Fruit fly (Drosophila melanogaster) whole organism, prepupa: ENCODE data around the gene Acbp3.
A peak's percentile ranks its signal among the peaks of the same experiment; 100 is the strongest.

Source experiments
- CG10631 ChIP-seq: fragments of 200-800 bp; sonication (Bioruptor generic); optimal IDR thresholded peaks from 2 replicates; lab custom pipeline; 2016; ENCODE audit warnings: missing biosample characterization, missing genetic modification characterization
- CG10669 ChIP-seq: fragments of 200-800 bp; sonication (Bioruptor generic); optimal IDR thresholded peaks from 3 replicates; lab custom pipeline; 2018; ENCODE audit warnings: missing biosample characterization, mild to moderate bottlenecking, missing genetic modification characterization, moderate library complexity
- CG11294 ChIP-seq: fragments of 200-800 bp; sonication (Bioruptor generic); IDR thresholded peaks from 2 replicates; pipeline ENCODE4 v1.3.6; 2022; ENCODE audit warnings: missing biosample characterization, missing genetic modification characterization
- CG11762 ChIP-seq: fragments of 200-800 bp; sonication (Bioruptor generic); optimal IDR thresholded peaks from 3 replicates; lab custom pipeline; 2016; ENCODE audit warnings: missing biosample characterization, missing genetic modification characterization; ENCODE audit not compliant: insufficient read depth
- CG11902 ChIP-seq: fragments of 200-800 bp; sonication (Bioruptor generic); optimal IDR thresholded peaks from 3 replicates; lab custom pipeline; 2016; ENCODE audit warnings: missing biosample characterization, missing genetic modification characterization
- CG15336 ChIP-seq: fragments of 200-800 bp; sonication (Bioruptor generic); IDR thresholded peaks from 2 replicates; pipeline ENCODE4 v1.3.6; 2022; ENCODE audit warnings: missing biosample characterization, missing genetic modification characterization
- CG1621 ChIP-seq: fragments of 200-800 bp; sonication (Bioruptor generic); optimal IDR thresholded peaks from 3 replicates; lab custom pipeline; 2018; ENCODE audit warnings: missing biosample characterization, mild to moderate bottlenecking, missing genetic modification characterization
- CG3032 ChIP-seq: fragments of 200-800 bp; optimal IDR thresholded peaks from 2 replicates; lab custom pipeline; 2019; ENCODE audit warnings: missing biosample characterization, mild to moderate bottlenecking, missing genetic modification characterization, moderate library complexity
- CG31627 ChIP-seq: fragments of 200-800 bp; sonication (Bioruptor generic); optimal IDR thresholded peaks from 3 replicates; lab custom pipeline; 2016; ENCODE audit warnings: missing biosample characterization, missing genetic modification characterization
- CG34406 ChIP-seq: fragments of 200-800 bp; sonication (Bioruptor generic); optimal IDR thresholded peaks from 3 replicates; lab custom pipeline; 2016; ENCODE audit warnings: missing biosample characterization, missing genetic modification characterization
- CG3919 ChIP-seq: fragments of 200-800 bp; sonication (Bioruptor generic); optimal IDR thresholded peaks from 3 replicates; lab custom pipeline; 2016; ENCODE audit warnings: missing biosample characterization, missing genetic modification characterization
- CG4318 ChIP-seq: fragments of 200-800 bp; sonication (Bioruptor generic); optimal IDR thresholded peaks from 3 replicates; lab custom pipeline; 2017; ENCODE audit warnings: missing biosample characterization, mild to moderate bottlenecking, missing genetic modification characterization
- CG6276 ChIP-seq: fragments of 200-800 bp; sonication (Bioruptor generic); optimal IDR thresholded peaks from 2 replicates; lab custom pipeline; 2017; ENCODE audit warnings: missing biosample characterization, mild to moderate bottlenecking, missing genetic modification characterization
- CG6792 ChIP-seq: fragments of 200-800 bp; sonication (Bioruptor generic); optimal IDR thresholded peaks from 3 replicates; lab custom pipeline; 2016; ENCODE audit warnings: missing biosample characterization, missing genetic modification characterization
- CG6808 ChIP-seq: fragments of 200-800 bp; sonication (Bioruptor generic); optimal IDR thresholded peaks from 3 replicates; lab custom pipeline; 2017; ENCODE audit warnings: missing biosample characterization, missing genetic modification characterization, mild to moderate bottlenecking, moderate library complexity, missing genetic modification reagents
- CG6854 ChIP-seq: fragments of 200-800 bp; sonication (Bioruptor generic); optimal IDR thresholded peaks from 2 replicates; lab custom pipeline; 2017; ENCODE audit warnings: missing biosample characterization, mild to moderate bottlenecking, missing genetic modification characterization
- CG7368 ChIP-seq: fragments of 200-800 bp; sonication (Bioruptor generic); optimal IDR thresholded peaks from 3 replicates; lab custom pipeline; 2016; ENCODE audit warnings: missing biosample characterization, missing genetic modification characterization
- CG8632 ChIP-seq: fragments of 200-800 bp; sonication (Bioruptor generic); optimal IDR thresholded peaks from 3 replicates; lab custom pipeline; 2016; ENCODE audit warnings: missing biosample characterization, missing genetic modification characterization
- Eip75B ChIP-seq: fragments of 200-800 bp; sonication (Bioruptor generic); optimal IDR thresholded peaks from 3 replicates; lab custom pipeline; 2016; ENCODE audit warnings: missing biosample characterization, missing genetic modification characterization
- Eip78C ChIP-seq: fragments of 200-800 bp; sonication (Bioruptor generic); peaks from one replicate; lab custom pipeline; 2016; ENCODE audit warnings: missing biosample characterization, missing genetic modification characterization
- Eip93F ChIP-seq: fragments of 200-800 bp; sonication (Bioruptor generic); optimal IDR thresholded peaks from 2 replicates; lab custom pipeline; 2016; ENCODE audit warnings: missing biosample characterization, mild to moderate bottlenecking, missing genetic modification characterization
- Ets21C ChIP-seq: fragments of 200-800 bp; sonication (Bioruptor generic); optimal IDR thresholded peaks from 3 replicates; lab custom pipeline; 2016; ENCODE audit warnings: missing biosample characterization, missing genetic modification characterization
- Ets96B ChIP-seq: fragments of 200-800 bp; optimal IDR thresholded peaks from 2 replicates; lab custom pipeline; 2019; ENCODE audit warnings: missing biosample characterization, mild to moderate bottlenecking, missing genetic modification characterization, moderate library complexity
- Gug ChIP-seq: fragments of 200-800 bp; sonication (Bioruptor generic); IDR thresholded peaks from 2 replicates; pipeline ENCODE4 v1.3.6; 2022; ENCODE audit warnings: missing biosample characterization, missing genetic modification characterization
- Hr4 ChIP-seq: fragments of 200-800 bp; sonication (Bioruptor generic); optimal IDR thresholded peaks from 3 replicates; lab custom pipeline; 2016; ENCODE audit warnings: missing biosample characterization, missing genetic modification characterization
- Lpt ChIP-seq: fragments of 200-800 bp; sonication (Bioruptor generic); optimal IDR thresholded peaks from 3 replicates; lab custom pipeline; 2016; ENCODE audit warnings: missing biosample characterization, missing genetic modification characterization
- OdsH ChIP-seq: fragments of 200-800 bp; sonication (Bioruptor generic); optimal IDR thresholded peaks from 3 replicates; lab custom pipeline; 2016; ENCODE audit warnings: missing biosample characterization, missing genetic modification characterization
- Smox ChIP-seq: fragments of 200-800 bp; sonication (Bioruptor generic); optimal IDR thresholded peaks from 3 replicates; lab custom pipeline; 2016; ENCODE audit warnings: missing biosample characterization, missing genetic modification characterization
- Sox102F ChIP-seq: fragments of 200-800 bp; sonication (Bioruptor generic); optimal IDR thresholded peaks from 2 replicates; lab custom pipeline; 2016; ENCODE audit warnings: missing biosample characterization, mild to moderate bottlenecking, missing genetic modification characterization
- Sox15 ChIP-seq: fragments of 200-800 bp; sonication (Bioruptor generic); optimal IDR thresholded peaks from 3 replicates; lab custom pipeline; 2016; ENCODE audit warnings: missing biosample characterization, missing genetic modification characterization
- achi ChIP-seq: fragments of 200-800 bp; sonication (Bioruptor generic); optimal IDR thresholded peaks from 3 replicates; lab custom pipeline; 2016; ENCODE audit warnings: missing biosample characterization, missing genetic modification characterization
- cyc ChIP-seq: fragments of 200-800 bp; sonication (Bioruptor generic); optimal IDR thresholded peaks from 3 replicates; lab custom pipeline; 2016; ENCODE audit warnings: missing biosample characterization, missing genetic modification characterization
- dac ChIP-seq: fragments of 200-800 bp; sonication (Bioruptor generic); optimal IDR thresholded peaks from 2 replicates; lab custom pipeline; 2017; ENCODE audit warnings: missing biosample characterization, mild to moderate bottlenecking, missing genetic modification characterization
- dsx ChIP-seq: fragments of 200-800 bp; optimal IDR thresholded peaks from 3 replicates; lab custom pipeline; 2019; ENCODE audit warnings: missing biosample characterization, mild to moderate bottlenecking, missing genetic modification characterization, moderate library complexity; ENCODE audit not compliant: poor library complexity, severe bottlenecking
- esn ChIP-seq: fragments of 200-800 bp; sonication (Bioruptor generic); optimal IDR thresholded peaks from 2 replicates; lab custom pipeline; 2016; ENCODE audit warnings: missing biosample characterization, mild to moderate bottlenecking, missing genetic modification characterization, moderate library complexity
- fd59A ChIP-seq: fragments of 200-800 bp; sonication (Bioruptor generic); optimal IDR thresholded peaks from 2 replicates; lab custom pipeline; 2017; ENCODE audit warnings: missing biosample characterization, mild to moderate bottlenecking, missing genetic modification characterization, missing genetic modification reagents
- fd85E ChIP-seq: fragments of 200-800 bp; sonication (Bioruptor generic); optimal IDR thresholded peaks from 3 replicates; lab custom pipeline; 2016; ENCODE audit warnings: missing biosample characterization, missing genetic modification characterization
- fkh ChIP-seq: fragments of 200-800 bp; sonication (Bioruptor generic); optimal IDR thresholded peaks from 3 replicates; lab custom pipeline; 2017; ENCODE audit warnings: missing biosample characterization, mild to moderate bottlenecking, missing genetic modification characterization, moderate library complexity
- lz ChIP-seq: fragments of 200-800 bp; sonication (Bioruptor generic); optimal IDR thresholded peaks from 3 replicates; lab custom pipeline; 2016; ENCODE audit warnings: missing biosample characterization, missing genetic modification characterization
- net ChIP-seq: fragments of 200-800 bp; sonication (Bioruptor generic); optimal IDR thresholded peaks from 3 replicates; lab custom pipeline; 2016; ENCODE audit warnings: missing biosample characterization, missing genetic modification characterization
- pdm3 ChIP-seq: fragments of 200-800 bp; sonication (Bioruptor generic); optimal IDR thresholded peaks from 3 replicates; lab custom pipeline; 2016; ENCODE audit warnings: missing biosample characterization, missing genetic modification characterization
- svp ChIP-seq: fragments of 200-800 bp; sonication (Bioruptor generic); peaks from one replicate; lab custom pipeline; 2016; ENCODE audit warnings: missing biosample characterization, missing genetic modification characterization
- topi ChIP-seq: fragments of 200-800 bp; sonication (Bioruptor generic); optimal IDR thresholded peaks from 3 replicates; lab custom pipeline; 2016; ENCODE audit warnings: missing biosample characterization, missing genetic modification characterization
- vri ChIP-seq: fragments of 200-800 bp; sonication (Bioruptor generic); optimal IDR thresholded peaks from 3 replicates; lab custom pipeline; 2016; ENCODE audit warnings: missing biosample characterization, mild to moderate bottlenecking, missing genetic modification characterization

Acbp3 gene

dm6 chr3L:7151521-7152465 is 21.1 kb downstream of the Acbp3 start (continued):
- TF ChIP-seq Eip78C (GFP tag; lab: Kevin White, UChicago) (peak; percentile 86), CG11902 (GFP tag; lab: Kevin White, UChicago) (no peak), Ets96B (peak; percentile 40), topi (GFP tag; lab: Kevin White, UChicago) (peak; percentile 10), vri (GFP tag; lab: Kevin White, UChicago) (no peak), CG10631 (GFP tag; lab: Kevin White, UChicago) (peak; percentile 47), CG6276 (peak; percentile 45), dac (GFP tag; lab: Kevin White, UChicago) (peak; percentile 8), svp (GFP tag; lab: Kevin White, UChicago) (peak; percentile 50), lz (GFP tag; lab: Kevin White, UChicago) (no peak), Ets21C (GFP tag; lab: Kevin White, UChicago) (no peak), CG7368 (GFP tag; lab: Kevin White, UChicago) (no peak), CG6854 (GFP tag; lab: Kevin White, UChicago) (no peak), Sox15 (GFP tag; lab: Kevin White, UChicago) (no peak), cyc (peak; percentile 15), CG31627 (no peak), Gug (GFP tag; lab: Robert Waterston, UW) (peak; percentile 73), CG6808 (GFP tag; lab: Kevin White, UChicago) (peak; percentile 15), CG4318 (GFP tag; lab: Kevin White, UChicago) (peak; percentile 60), Eip93F (GFP tag; lab: Kevin White, UChicago) (no peak), Eip75B (GFP tag; lab: Kevin White, UChicago) (no peak), achi (GFP tag; lab: Kevin White, UChicago) (peak; percentile 69), fkh (GFP tag; lab: Kevin White, UChicago) (no peak), fd85E (GFP tag; lab: Kevin White, UChicago) (no peak), CG34406 (GFP tag; lab: Kevin White, UChicago) (peak; percentile 27), CG15336 (GFP tag; lab: Robert Waterston, UW) (peak; percentile 90), CG1621 (no peak), Lpt (GFP tag; lab: Kevin White, UChicago) (peak; percentile 79), net (peak; percentile 59), CG3032 (peak; percentile 16)

- TF ChIP-seq Eip75B (GFP tag; lab: Kevin White, UChicago) (peak; percentile 79), CG3032 (peak; percentile 73), CG7368 (GFP tag; lab: Kevin White, UChicago) (peak; percentile 70), CG6808 (GFP tag; lab: Kevin White, UChicago) (peak; percentile 72), svp (GFP tag; lab: Kevin White, UChicago) (peak; percentile 71), CG6854 (GFP tag; lab: Kevin White, UChicago) (peak; percentile 11), CG11762 (GFP tag; lab: Kevin White, UChicago) (peak; percentile 74), cyc (peak; percentile 63), dsx (peak; percentile 74), CG31627 (peak; percentile 67), Hr4 (GFP tag; lab: Kevin White, UChicago) (peak; percentile 82), CG4318 (GFP tag; lab: Kevin White, UChicago) (peak; percentile 76), CG11902 (GFP tag; lab: Kevin White, UChicago) (peak; percentile 57), CG6792 (peak; percentile 68), lz (GFP tag; lab: Kevin White, UChicago) (peak; percentile 58), CG3919 (peak; percentile 79), Ets21C (GFP tag; lab: Kevin White, UChicago) (peak; percentile 33), Eip78C (GFP tag; lab: Kevin White, UChicago) (peak; percentile 94), esn (GFP tag; lab: Kevin White, UChicago) (peak; percentile 78), fkh (GFP tag; lab: Kevin White, UChicago) (no peak), CG34406 (GFP tag; lab: Kevin White, UChicago) (peak; percentile 73), vri (GFP tag; lab: Kevin White, UChicago) (peak; percentile 31), OdsH (GFP tag; lab: Kevin White, UChicago) (peak; percentile 76), fd59A (GFP tag; lab: Kevin White, UChicago) (peak; percentile 64), pdm3 (GFP tag; lab: Kevin White, UChicago) (peak; percentile 74), Sox102F (GFP tag; lab: Kevin White, UChicago) (peak; percentile 59), dac (GFP tag; lab: Kevin White, UChicago) (peak; percentile 60), CG10669 (GFP tag; lab: Kevin White, UChicago) (peak; percentile 80), Eip93F (GFP tag; lab: Kevin White, UChicago) (no peak), CG8632 (GFP tag; lab: Kevin White, UChicago) (peak; percentile 73), Smox (GFP tag; lab: Kevin White, UChicago) (peak; percentile 65), topi (GFP tag; lab: Kevin White, UChicago) (peak; percentile 72), fd85E (GFP tag; lab: Kevin White, UChicago) (no peak), CG11294 (peak; percentile 12; the same call in 1 of the 2 replicates)
Observed at dm6 chr3L:7153634-7154033, 23.0 kb downstream of the Acbp3 start.
